Worm (Caenorhabditis elegans) whole organism, late embryonic: ENCODE results near the gene cest-5.2.
"Not testable (repeated sequence)": the region's sequence is repeated elsewhere in the genome, so short reads cannot be mapped to it uniquely, and the experiment has no call there.

Experiments used
- K09A11.1 ChIP-seq: sonication (generic microtip); optimal IDR thresholded peaks from 2 replicates; lab custom pipeline; 2017; ENCODE audit warnings: antibody characterized with exemption, mild to moderate bottlenecking, missing genetic modification characterization, missing compliant biosample characterization; ENCODE audit not compliant: insufficient read depth
- ama-1 ChIP-seq: fragments of 150-350 bp; optimal IDR thresholded peaks from 2 replicates; lab custom pipeline; 2014
- elt-2 ChIP-seq: sonication (generic microtip); optimal IDR thresholded peaks from 2 replicates; lab custom pipeline; 2016; ENCODE audit warnings: missing genetic modification reagents, missing genetic modification characterization, missing compliant biosample characterization
- elt-4 ChIP-seq: sonication (generic microtip); optimal IDR thresholded peaks from 2 replicates; lab custom pipeline; 2016; ENCODE audit warnings: missing genetic modification characterization, missing compliant biosample characterization
- rnt-1 ChIP-seq: sonication (generic microtip); optimal IDR thresholded peaks from 2 replicates; lab custom pipeline; 2016; ENCODE audit warnings: missing genetic modification characterization, missing compliant biosample characterization

- not testable (repeated sequence) for TF ChIP-seq ama-1 (lab: Kevin White, UChicago); rnt-1 (tag; lab: Kevin White, UChicago); K09A11.1 (tag; lab: Kevin White, UChicago); elt-4 (tag; lab: Kevin White, UChicago); elt-2 (tag; lab: Kevin White, UChicago)
Observed at ce11 chrIV:6597918-6598317, 29.8 kb downstream of the cest-5.2 start, which contains the start of gene nspb-4.
